Worm (Caenorhabditis elegans): ENCODE results near the gene B0554.1.

B0554.1 gene

ce11 chrV:446574-446973 lies 8.4 kb downstream of the B0554.1 start, which contains the start of gene srh-34:
TSS of gene srh-34 (minus strand) at chrV:446674.
- no peak for TF ChIP-seq cog-1 (tag; optimal IDR thresholded peaks at IDR 0.05)
- no peak for TF ChIP-seq ztf-29 (GFP tag; IDR thresholded peaks at IDR 0.05)
- no peak for TF ChIP-seq ref-1 (GFP tag; conservative IDR thresholded peaks at IDR 0.05)
- no peak for TF ChIP-seq T22C8.4 (GFP tag; IDR thresholded peaks at IDR 0.05)
- no peak for TF ChIP-seq med-1 (GFP tag; optimal IDR thresholded peaks at IDR 0.05; ENCODE audit: insufficient read depth)
- no peak for TF ChIP-seq klf-2 (GFP tag; conservative IDR thresholded peaks at IDR 0.05)
- no peak for TF ChIP-seq ztf-23 (GFP tag; IDR thresholded peaks at IDR 0.05)
- no peak for TF ChIP-seq tab-1 (GFP tag; IDR thresholded peaks at IDR 0.05)
- TF ChIP-seq flt-1 (GFP tag; IDR thresholded peaks at IDR 0.05) = no peak

DNA sequence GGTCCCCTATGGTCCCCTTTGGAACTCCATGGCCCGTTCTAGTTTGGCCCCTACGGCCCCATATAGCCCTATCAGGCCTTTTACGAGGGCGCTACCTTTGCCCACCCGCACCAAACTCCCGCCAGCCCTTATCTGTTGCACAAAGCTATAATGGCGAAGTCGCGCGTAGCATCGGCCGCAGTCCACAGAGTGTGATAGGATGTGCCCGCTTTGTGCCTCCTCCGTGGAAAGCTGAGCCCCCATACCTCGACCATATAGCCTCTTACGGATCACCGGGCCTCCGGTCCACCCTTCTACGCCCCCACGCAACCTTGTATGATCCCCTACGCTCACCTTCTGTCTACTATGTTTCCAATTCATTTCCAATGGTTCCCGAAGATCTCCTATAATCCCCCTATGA lies 8.8 kb downstream of the B0554.1 start:
- no peak for TF ChIP-seq ztf-29 (GFP tag; IDR thresholded peaks at IDR 0.05)
- TF ChIP-seq med-1 (GFP tag; optimal IDR thresholded peaks at IDR 0.05; ENCODE audit: insufficient read depth) = no peak
- TF ChIP-seq T22C8.4 (GFP tag; IDR thresholded peaks at IDR 0.05) = no peak
- no peak for TF ChIP-seq ztf-23 (GFP tag; IDR thresholded peaks at IDR 0.05)
- TF ChIP-seq ref-1 (GFP tag; conservative IDR thresholded peaks at IDR 0.05) = no peak
- TF ChIP-seq cog-1 (tag; optimal IDR thresholded peaks at IDR 0.05) = no peak
- TF ChIP-seq flt-1 (GFP tag; IDR thresholded peaks at IDR 0.05) = 0 out of 2 replicates have a peak, but pooled peaks have one; percentile 32
- no peak for TF ChIP-seq klf-2 (GFP tag; conservative IDR thresholded peaks at IDR 0.05)
- TF ChIP-seq tab-1 (GFP tag; IDR thresholded peaks at IDR 0.05) = 0 out of 2 replicates have a peak, but pooled peaks have one; percentile 40

DNA sequence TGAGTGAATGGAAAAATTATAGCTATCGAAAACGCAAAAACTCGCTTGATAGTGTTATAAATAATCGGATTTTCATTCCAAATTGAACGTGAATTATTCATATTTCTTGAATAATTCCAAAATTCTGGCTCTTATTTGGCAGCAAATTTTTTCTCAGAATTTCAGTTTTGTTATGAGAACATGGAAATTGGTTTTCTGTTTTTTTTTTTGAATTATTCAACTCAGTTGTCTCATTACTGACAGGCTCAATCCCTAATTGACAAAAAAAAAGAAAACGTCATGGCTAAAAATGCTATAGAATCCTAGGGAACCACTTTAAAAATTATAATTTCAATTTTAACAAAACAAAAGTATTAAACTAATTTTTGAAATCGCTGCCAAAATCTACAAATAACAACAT lies 10.9 kb downstream of the B0554.1 start, which contains the start of gene srh-35:
TSS of gene srh-35 (minus strand) at position 101 of the 400 bp plus-strand sequence.
- TF ChIP-seq ref-1 (GFP tag; conservative IDR thresholded peaks at IDR 0.05) (no peak), klf-2 (GFP tag; conservative IDR thresholded peaks at IDR 0.05) (no peak), med-1 (GFP tag; optimal IDR thresholded peaks at IDR 0.05; ENCODE audit: insufficient read depth) (no peak), ztf-23 (GFP tag; IDR thresholded peaks at IDR 0.05) (no peak), ztf-29 (GFP tag; IDR thresholded peaks at IDR 0.05) (no peak), T22C8.4 (GFP tag; IDR thresholded peaks at IDR 0.05) (no peak), tab-1 (GFP tag; IDR thresholded peaks at IDR 0.05) (no peak), flt-1 (GFP tag; IDR thresholded peaks at IDR 0.05) (no peak), cog-1 (tag; optimal IDR thresholded peaks at IDR 0.05) (no peak)

ce11 chrV:449685-450084 lies 11.5 kb downstream of the B0554.1 start, which contains the start of gene M02H5.8:
TSS of gene M02H5.8 (plus strand) at chrV:449981.
- TF ChIP-seq flt-1 (GFP tag; IDR thresholded peaks at IDR 0.05) = no peak
- no peak for TF ChIP-seq ref-1 (GFP tag; conservative IDR thresholded peaks at IDR 0.05)
- no peak for TF ChIP-seq cog-1 (tag; optimal IDR thresholded peaks at IDR 0.05)
- TF ChIP-seq tab-1 (GFP tag; IDR thresholded peaks at IDR 0.05) = no peak

ce11 chrV:450757-451501 lies 12.7 kb downstream of the B0554.1 start, which contains the start of gene nhr-123:
TSS of gene nhr-123 (plus strand) at chrV:451451.
- no peak for TF ChIP-seq ref-1 (GFP tag; conservative IDR thresholded peaks at IDR 0.05)
- TF ChIP-seq ztf-23 (GFP tag; IDR thresholded peaks at IDR 0.05) = no peak
- TF ChIP-seq cog-1 (tag; optimal IDR thresholded peaks at IDR 0.05) = no peak
- no peak for TF ChIP-seq ztf-29 (GFP tag; IDR thresholded peaks at IDR 0.05)
- TF ChIP-seq flt-1 (GFP tag; IDR thresholded peaks at IDR 0.05) = no peak
- no peak for TF ChIP-seq tab-1 (GFP tag; IDR thresholded peaks at IDR 0.05)
- TF ChIP-seq klf-2 (GFP tag; conservative IDR thresholded peaks at IDR 0.05) = no peak

DNA sequence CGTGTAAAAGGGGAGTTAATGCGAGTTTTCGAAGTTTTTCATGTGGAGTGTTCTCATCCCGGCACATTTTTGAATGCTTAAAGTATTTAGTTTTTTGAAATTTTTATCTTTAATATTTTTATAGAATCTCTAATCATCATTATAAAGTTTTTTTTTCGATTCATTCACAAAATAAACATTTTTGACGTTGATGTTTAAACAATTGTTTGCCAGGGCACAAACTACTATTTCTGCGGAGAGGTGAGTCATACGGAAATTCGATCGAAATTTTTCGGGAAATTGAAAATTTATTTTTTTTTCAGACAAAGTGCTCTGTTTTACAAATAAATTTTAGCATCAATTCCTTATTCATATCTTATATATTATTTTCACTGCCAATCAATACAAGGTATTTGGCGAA lies 15.4 kb downstream of the B0554.1 start, which contains the start of gene nhr-98:
TSS of gene nhr-98 (plus strand) at position 301 of the 400 bp plus-strand sequence.
- TF ChIP-seq klf-2 (GFP tag; conservative IDR thresholded peaks at IDR 0.05) = no peak
- TF ChIP-seq ref-1 (GFP tag; conservative IDR thresholded peaks at IDR 0.05) = no peak
- TF ChIP-seq ztf-29 (GFP tag; IDR thresholded peaks at IDR 0.05) = no peak
- no peak for TF ChIP-seq tab-1 (GFP tag; IDR thresholded peaks at IDR 0.05)
- no peak for TF ChIP-seq ztf-23 (GFP tag; IDR thresholded peaks at IDR 0.05)
- no peak for TF ChIP-seq cog-1 (tag; optimal IDR thresholded peaks at IDR 0.05)
- TF ChIP-seq flt-1 (GFP tag; IDR thresholded peaks at IDR 0.05) = no peak
- TF ChIP-seq T22C8.4 (GFP tag; IDR thresholded peaks at IDR 0.05) = no peak
- TF ChIP-seq med-1 (GFP tag; optimal IDR thresholded peaks at IDR 0.05; ENCODE audit: insufficient read depth) = no peak

ce11 chrV:457839-458238 lies 19.6 kb downstream of the B0554.1 start:
- TF ChIP-seq ref-1 (GFP tag; conservative IDR thresholded peaks at IDR 0.05) (no peak), cog-1 (tag; optimal IDR thresholded peaks at IDR 0.05) (no peak), ztf-29 (GFP tag; IDR thresholded peaks at IDR 0.05) (no peak), klf-2 (GFP tag; conservative IDR thresholded peaks at IDR 0.05) (no peak), med-1 (GFP tag; optimal IDR thresholded peaks at IDR 0.05; ENCODE audit: insufficient read depth) (no peak), ztf-23 (GFP tag; IDR thresholded peaks at IDR 0.05) (no peak), tab-1 (GFP tag; IDR thresholded peaks at IDR 0.05) (no peak), flt-1 (GFP tag; IDR thresholded peaks at IDR 0.05) (no peak), T22C8.4 (GFP tag; IDR thresholded peaks at IDR 0.05) (no peak)

DNA sequence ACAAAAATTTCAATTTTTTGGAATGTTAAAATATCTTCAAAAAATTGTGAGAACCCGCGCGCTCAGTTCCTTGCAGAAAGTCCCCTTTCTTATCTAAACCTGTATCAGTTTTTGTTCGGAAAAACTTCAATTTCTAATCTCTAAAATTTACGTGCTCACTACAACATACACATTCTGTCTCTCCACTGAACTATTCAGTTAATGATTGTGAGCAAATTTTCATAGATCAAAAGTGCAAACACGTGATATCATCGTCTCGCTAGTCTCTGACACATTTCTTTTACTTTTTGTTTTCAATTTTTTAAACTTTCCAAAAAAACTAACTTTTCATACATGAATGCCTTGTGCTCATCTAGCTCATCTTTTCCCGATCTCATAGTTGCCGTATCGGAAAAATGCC lies 21.3 kb downstream of the B0554.1 start, which contains the start of gene nhr-203:
TSS of gene nhr-203 (plus strand) at position 332 of the 400 bp plus-strand sequence.
- TF ChIP-seq ztf-23 (GFP tag; IDR thresholded peaks at IDR 0.05) = no peak
- TF ChIP-seq ref-1 (GFP tag; conservative IDR thresholded peaks at IDR 0.05) = no peak
- TF ChIP-seq flt-1 (GFP tag; IDR thresholded peaks at IDR 0.05) = no peak
- TF ChIP-seq med-1 (GFP tag; optimal IDR thresholded peaks at IDR 0.05; ENCODE audit: insufficient read depth) = no peak
- TF ChIP-seq T22C8.4 (GFP tag; IDR thresholded peaks at IDR 0.05) = no peak

- TF ChIP-seq ztf-23 (GFP tag; IDR thresholded peaks at IDR 0.05) (no peak), ztf-29 (GFP tag; IDR thresholded peaks at IDR 0.05) (no peak), flt-1 (GFP tag; IDR thresholded peaks at IDR 0.05) (no peak), tab-1 (GFP tag; IDR thresholded peaks at IDR 0.05) (no peak)
Observed at ce11 chrV:462263-462662, 24.1 kb downstream of the B0554.1 start, which contains the start of gene nhr-202. TSS of gene nhr-202 (plus strand) at chrV:462588.

ce11 chrV:464800-465199 lies 26.6 kb downstream of the B0554.1 start, which contains the start of gene nhr-201:
TSS of gene nhr-201 (plus strand) at chrV:464828.
- TF ChIP-seq klf-2 (GFP tag; conservative IDR thresholded peaks at IDR 0.05) (no peak), ref-1 (GFP tag; conservative IDR thresholded peaks at IDR 0.05) (no peak), T22C8.4 (GFP tag; IDR thresholded peaks at IDR 0.05) (no peak), med-1 (GFP tag; optimal IDR thresholded peaks at IDR 0.05; ENCODE audit: insufficient read depth) (no peak), ztf-23 (GFP tag; IDR thresholded peaks at IDR 0.05) (no peak), flt-1 (GFP tag; IDR thresholded peaks at IDR 0.05) (no peak)
